Worm (Caenorhabditis elegans) whole organism, late embryonic: ENCODE results near the gene F41D9.2.

Experiments
- C38D4.7 ChIP-seq: fragments of 200-800 bp; sonication (Bioruptor generic); optimal IDR thresholded peaks from 2 replicates; lab custom pipeline; 2018; ENCODE audit warnings: mild to moderate bottlenecking, missing genetic modification characterization, moderate library complexity, missing compliant biosample characterization
- ama-1 ChIP-seq: fragments of 150-350 bp; optimal IDR thresholded peaks from 2 replicates; lab custom pipeline; 2014
- dmd-4 ChIP-seq: sonication (generic microtip); optimal IDR thresholded peaks from 2 replicates; lab custom pipeline; 2016; ENCODE audit warnings: borderline replicate concordance, missing genetic modification characterization, missing compliant biosample characterization
- fkh-10 ChIP-seq: fragments of 150-350 bp; optimal IDR thresholded peaks from 2 replicates; lab custom pipeline; 2014; ENCODE audit warnings: missing biosample characterization, missing genetic modification reagents, missing genetic modification characterization
- hlh-15 ChIP-seq: sonication (generic microtip); optimal IDR thresholded peaks from 2 replicates; lab custom pipeline; 2016; ENCODE audit warnings: missing genetic modification characterization, missing compliant biosample characterization
- lim-6 ChIP-seq: sonication (generic microtip); optimal IDR thresholded peaks from 2 replicates; lab custom pipeline; 2016; ENCODE audit warnings: missing genetic modification characterization, missing compliant biosample characterization
- pag-3 ChIP-seq: sonication (generic microtip); optimal IDR thresholded peaks from 2 replicates; lab custom pipeline; 2016; ENCODE audit warnings: missing compliant biosample characterization, missing genetic modification characterization, borderline replicate concordance
- pha-4 ChIP-seq: fragments of 150-350 bp; optimal IDR thresholded peaks from 2 replicates; lab custom pipeline; 2018; ENCODE audit warnings: missing biosample characterization, missing genetic modification reagents, missing genetic modification characterization
- sox-4 ChIP-seq: sonication (generic microtip); optimal IDR thresholded peaks from 2 replicates; lab custom pipeline; 2017; ENCODE audit warnings: mild to moderate bottlenecking, missing genetic modification characterization, inconsistent platforms, missing compliant biosample characterization

ce11 chrX:8341675-8342074 lies 43.1 kb downstream of the F41D9.2 start, which contains the start of gene F55E10.1:
- TF ChIP-seq fkh-10 (GFP tag; lab: Kevin White, UChicago) (no peak), pha-4 (tag; lab: Kevin White, UChicago) (no peak), sox-4 (tag; lab: Kevin White, UChicago) (no peak), pag-3 (tag; lab: Kevin White, UChicago) (no peak), hlh-15 (tag; lab: Kevin White, UChicago) (no peak), dmd-4 (tag; lab: Kevin White, UChicago) (no peak), lim-6 (no peak), C38D4.7 (no peak), ama-1 (no peak)
